Worm (Caenorhabditis elegans) whole organism, early embryonic: ENCODE results near the gene C08B6.3.

Experiments
- B0310.2 ChIP-seq: sonication (generic microtip); optimal IDR thresholded peaks from 2 replicates; lab custom pipeline; 2016; ENCODE audit warnings: mild to moderate bottlenecking, missing genetic modification characterization, missing compliant biosample characterization
- F13C5.2 ChIP-seq: sonication (generic microtip); optimal IDR thresholded peaks from 2 replicates; lab custom pipeline; 2017; ENCODE audit warnings: mild to moderate bottlenecking, missing genetic modification characterization, inconsistent platforms, missing compliant biosample characterization
- aly-1 ChIP-seq: sonication (generic microtip); optimal IDR thresholded peaks from 2 replicates; lab custom pipeline; 2016; ENCODE audit warnings: missing genetic modification characterization, missing compliant biosample characterization
- ama-1 ChIP-seq: fragments of 150-350 bp; optimal IDR thresholded peaks from 2 replicates; lab custom pipeline; 2014
- ceh-13 ChIP-seq: fragments of 200-800 bp; sonication (Bioruptor generic); optimal IDR thresholded peaks from 2 replicates; lab custom pipeline; 2018; ENCODE audit warnings: mild to moderate bottlenecking, missing genetic modification characterization, missing compliant biosample characterization
- ceh-36 ChIP-seq: sonication (generic microtip); optimal IDR thresholded peaks from 2 replicates; lab custom pipeline; 2016; ENCODE audit warnings: missing genetic modification characterization, inconsistent platforms, missing compliant biosample characterization
- ets-7 ChIP-seq: sonication (generic microtip); optimal IDR thresholded peaks from 2 replicates; lab custom pipeline; 2016; ENCODE audit warnings: missing genotype, missing genetic modification characterization, missing compliant biosample characterization
- flt-1 ChIP-seq: fragments of 200-800 bp; sonication (Bioruptor generic); IDR thresholded peaks from 2 replicates; pipeline ENCODE4 v1.3.6; 2022; ENCODE audit warnings: missing genetic modification characterization, missing compliant biosample characterization
- hmbx-1 ChIP-seq: sonication (generic microtip); optimal IDR thresholded peaks from 2 replicates; lab custom pipeline; 2016; ENCODE audit warnings: mild to moderate bottlenecking, missing genetic modification characterization, missing compliant biosample characterization
- hmg-4 ChIP-seq: fragments of 200-800 bp; sonication (Bioruptor generic); optimal IDR thresholded peaks from 2 replicates; lab custom pipeline; 2018; ENCODE audit warnings: mild to moderate bottlenecking, missing genetic modification characterization, missing compliant biosample characterization
- hnd-1 ChIP-seq: sonication (generic microtip); optimal IDR thresholded peaks from 2 replicates; lab custom pipeline; 2016; ENCODE audit warnings: missing genetic modification characterization, missing compliant biosample characterization
- pes-1 ChIP-seq: fragments of 200-800 bp; sonication (Bioruptor generic); IDR thresholded peaks from 2 replicates; pipeline ENCODE4 v1.3.6; 2022; ENCODE audit warnings: missing genetic modification reagents, missing genetic modification characterization, missing compliant biosample characterization
- scrt-1 ChIP-seq: fragments of 200-800 bp; sonication (Bioruptor generic); IDR thresholded peaks from 2 replicates; pipeline ENCODE4 v1.3.6; 2022; ENCODE audit warnings: missing genetic modification characterization, missing compliant biosample characterization
- sea-1 ChIP-seq: fragments of 200-800 bp; sonication (Bioruptor generic); conservative IDR thresholded peaks from 2 replicates; pipeline ENCODE4 v1.3.6; 2022; ENCODE audit warnings: missing genetic modification characterization, missing compliant biosample characterization
- tbx-11 ChIP-seq: fragments of 200-800 bp; sonication (Bioruptor generic); IDR thresholded peaks from 2 replicates; pipeline ENCODE4 v1.3.6; 2022; ENCODE audit warnings: missing genetic modification characterization, missing compliant biosample characterization
- tbx-37 ChIP-seq: fragments of 200-800 bp; sonication (Bioruptor generic); conservative IDR thresholded peaks from 2 replicates; pipeline ENCODE4 v1.3.6; 2022; ENCODE audit warnings: missing genetic modification reagents, missing genetic modification characterization, missing compliant biosample characterization
- tra-4 ChIP-seq: sonication (generic microtip); optimal IDR thresholded peaks from 2 replicates; lab custom pipeline; 2017; ENCODE audit warnings: missing genetic modification characterization, missing compliant biosample characterization

The C08B6.3 gene

ce11 chrV:10080905-10081304 lies 31.2 kb downstream of the C08B6.3 start:
- no peak for TF ChIP-seq scrt-1
- TF ChIP-seq hmg-4 (GFP tag; lab: Kevin White, UChicago), result no peak
- no peak for TF ChIP-seq hnd-1
- TF ChIP-seq B0310.2, result no peak

ce11 chrV:10078244-10078643 lies 33.8 kb downstream of the C08B6.3 start, which contains the start of gene R04B5.1:
R04B5.1 (minus strand) TSS chrV:10078344.
- no peak for TF ChIP-seq scrt-1
- no peak for TF ChIP-seq ama-1 (lab: Kevin White, UChicago)
- TF ChIP-seq flt-1 (GFP tag; lab: Robert Waterston, UW), result no peak
- TF ChIP-seq tbx-11 (GFP tag; lab: Robert Waterston, UW), result no peak
- no peak for TF ChIP-seq ceh-13 (GFP tag; lab: Kevin White, UChicago)
- no peak for TF ChIP-seq pes-1 (GFP tag; lab: Robert Waterston, UW)
- TF ChIP-seq tra-4 (tag; lab: Kevin White, UChicago), result no peak
- no peak for TF ChIP-seq tbx-37 (GFP tag; lab: Robert Waterston, UW)
- TF ChIP-seq ets-7 (tag; lab: Kevin White, UChicago), result no peak
- TF ChIP-seq aly-1, result no peak
- no peak for TF ChIP-seq B0310.2
- TF ChIP-seq hnd-1, result no peak

- no peak for TF ChIP-seq flt-1 (GFP tag; lab: Robert Waterston, UW)
- no peak for TF ChIP-seq hnd-1
- TF ChIP-seq scrt-1, result no peak
- no peak for TF ChIP-seq F13C5.2 (tag; lab: Kevin White, UChicago)
- TF ChIP-seq ama-1 (lab: Kevin White, UChicago), result no peak
- TF ChIP-seq pes-1 (GFP tag; lab: Robert Waterston, UW), result no peak
- TF ChIP-seq sea-1 (GFP tag; lab: Robert Waterston, UW), result no peak
- no peak for TF ChIP-seq ceh-36 (tag; lab: Kevin White, UChicago)
- TF ChIP-seq tbx-11 (GFP tag; lab: Robert Waterston, UW), result no peak
- no peak for TF ChIP-seq ets-7 (tag; lab: Kevin White, UChicago)
- TF ChIP-seq hmg-4 (GFP tag; lab: Kevin White, UChicago), result no peak
- TF ChIP-seq ceh-13 (GFP tag; lab: Kevin White, UChicago), result no peak
- TF ChIP-seq B0310.2, result no peak
- TF ChIP-seq hmbx-1, result no peak
- no peak for TF ChIP-seq tbx-37 (GFP tag; lab: Robert Waterston, UW)
- TF ChIP-seq aly-1, result no peak
- no peak for TF ChIP-seq tra-4 (tag; lab: Kevin White, UChicago)
Measured at ce11 chrV:10075441-10075840, 36.6 kb downstream of the C08B6.3 start, which contains the start of gene F57A8.7. F57A8.7 (plus strand) TSS chrV:10075741.

DNA sequence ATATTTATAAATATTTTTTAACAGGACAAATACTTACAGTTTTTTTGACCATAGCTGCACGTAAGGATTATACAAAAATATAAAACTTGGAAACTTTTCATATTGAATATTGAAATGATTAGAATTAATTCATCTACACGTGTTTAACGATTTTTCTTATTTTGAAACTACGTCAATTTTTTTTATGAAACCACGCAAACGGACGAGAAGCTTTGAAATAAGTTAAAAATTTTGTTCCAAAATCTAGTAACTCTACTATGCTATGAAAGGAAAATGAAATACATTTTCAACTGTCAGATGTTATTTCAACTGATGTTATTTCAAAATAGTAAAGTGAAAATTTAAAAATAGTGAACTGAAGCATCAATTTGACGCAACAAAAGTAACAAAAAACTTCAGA lies 38.3 kb downstream of the C08B6.3 start, which contains the start of gene F57A8.6:
Gene F57A8.6, minus strand, starts transcription at position 101 of the 400 bp plus-strand sequence.
- TF ChIP-seq hmg-4 (GFP tag; lab: Kevin White, UChicago) (no peak), ets-7 (tag; lab: Kevin White, UChicago) (no peak), tra-4 (tag; lab: Kevin White, UChicago) (no peak), ceh-36 (tag; lab: Kevin White, UChicago) (no peak), ama-1 (lab: Kevin White, UChicago) (no peak), pes-1 (GFP tag; lab: Robert Waterston, UW) (no peak), hmbx-1 (no peak), tbx-37 (GFP tag; lab: Robert Waterston, UW) (no peak), F13C5.2 (tag; lab: Kevin White, UChicago) (no peak), scrt-1 (no peak), flt-1 (GFP tag; lab: Robert Waterston, UW) (no peak), aly-1 (no peak), ceh-13 (GFP tag; lab: Kevin White, UChicago) (no peak), tbx-11 (GFP tag; lab: Robert Waterston, UW) (no peak), B0310.2 (no peak), sea-1 (GFP tag; lab: Robert Waterston, UW) (no peak), hnd-1 (no peak)

DNA sequence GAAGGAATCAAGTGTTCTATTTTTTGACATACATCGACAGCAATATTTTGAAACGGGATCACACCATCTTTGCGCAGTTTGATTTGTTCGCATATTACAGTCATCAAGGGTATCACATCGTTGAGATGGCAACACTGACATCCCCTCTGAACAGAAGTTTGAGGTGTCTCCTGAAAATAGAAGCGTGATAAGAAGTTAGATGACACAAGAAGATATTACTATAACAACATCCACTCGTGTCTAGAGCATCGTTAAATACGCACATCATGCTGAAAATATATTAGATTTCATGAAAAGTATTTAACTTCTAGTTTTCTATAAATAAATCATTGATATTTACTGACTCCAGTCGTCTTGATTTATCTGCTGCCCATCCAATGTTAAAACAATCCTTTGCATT lies 39.4 kb downstream of the C08B6.3 start:
- TF ChIP-seq ceh-36 (tag; lab: Kevin White, UChicago), result no peak
- TF ChIP-seq hnd-1, result no peak
- TF ChIP-seq aly-1, result no peak
- TF ChIP-seq F13C5.2 (tag; lab: Kevin White, UChicago), result no peak
- TF ChIP-seq ets-7 (tag; lab: Kevin White, UChicago), result no peak
- TF ChIP-seq pes-1 (GFP tag; lab: Robert Waterston, UW), result no peak
- TF ChIP-seq sea-1 (GFP tag; lab: Robert Waterston, UW), result no peak
- no peak for TF ChIP-seq B0310.2
- TF ChIP-seq ama-1 (lab: Kevin White, UChicago), result no peak
- no peak for TF ChIP-seq hmg-4 (GFP tag; lab: Kevin White, UChicago)
- TF ChIP-seq tbx-11 (GFP tag; lab: Robert Waterston, UW), result no peak
- TF ChIP-seq ceh-13 (GFP tag; lab: Kevin White, UChicago), result no peak
- TF ChIP-seq scrt-1, result no peak

ce11 chrV:10070541-10070940 lies 41.5 kb downstream of the C08B6.3 start, which contains the start of gene nhr-192:
nhr-192 (minus strand) TSS chrV:10070641.
- TF ChIP-seq aly-1, result no peak

DNA sequence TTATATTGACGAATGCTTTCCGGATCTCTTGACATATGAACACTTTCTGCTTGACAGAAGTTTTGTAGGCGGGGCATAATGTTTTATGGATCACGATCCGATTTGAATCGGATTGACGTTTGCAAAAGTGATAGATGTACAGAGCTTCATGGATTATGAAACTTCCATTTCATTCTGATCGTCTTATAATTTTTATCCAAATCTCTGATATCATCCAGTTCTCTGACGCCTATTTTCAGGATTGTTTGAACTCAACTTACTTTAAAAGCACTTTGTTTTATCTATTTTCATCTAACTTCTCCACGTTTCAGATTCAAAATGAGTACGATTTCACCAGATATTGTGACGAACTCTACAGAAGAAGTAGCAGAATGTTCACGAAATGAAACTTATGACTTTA lies 45.3 kb downstream of the C08B6.3 start, which contains the start of gene npr-39:
Gene npr-39, plus strand, starts transcription at position 301 of the 400 bp plus-strand sequence.
- TF ChIP-seq aly-1, result no peak
- no peak for TF ChIP-seq tbx-37 (GFP tag; lab: Robert Waterston, UW)
- TF ChIP-seq pes-1 (GFP tag; lab: Robert Waterston, UW), result no peak
- no peak for TF ChIP-seq B0310.2
- TF ChIP-seq hnd-1, result no peak
- TF ChIP-seq tbx-11 (GFP tag; lab: Robert Waterston, UW), result no peak
- TF ChIP-seq tra-4 (tag; lab: Kevin White, UChicago), result no peak
- TF ChIP-seq ceh-13 (GFP tag; lab: Kevin White, UChicago), result no peak
- TF ChIP-seq ceh-36 (tag; lab: Kevin White, UChicago), result no peak
- TF ChIP-seq F13C5.2 (tag; lab: Kevin White, UChicago), result no peak
- no peak for TF ChIP-seq hmg-4 (GFP tag; lab: Kevin White, UChicago)
- no peak for TF ChIP-seq hmbx-1
- TF ChIP-seq ets-7 (tag; lab: Kevin White, UChicago), result no peak
- TF ChIP-seq scrt-1, result no peak
- TF ChIP-seq flt-1 (GFP tag; lab: Robert Waterston, UW), result no peak
- no peak for TF ChIP-seq ama-1 (lab: Kevin White, UChicago)
- no peak for TF ChIP-seq sea-1 (GFP tag; lab: Robert Waterston, UW)
